Worm (Caenorhabditis elegans) whole organism, young adult: ENCODE measurements around the gene F14H8.2.

Experiments used
- B0261.1 ChIP-seq: sonication (generic microtip); optimal IDR thresholded peaks from 2 replicates; lab custom pipeline; 2016; ENCODE audit warnings: mild to moderate bottlenecking, missing genetic modification characterization, moderate library complexity, missing compliant biosample characterization
- C06A6.2 ChIP-seq: fragments of 200-800 bp; sonication (Bioruptor generic); conservative IDR thresholded peaks from 2 replicates; pipeline ENCODE4 v1.3.6; 2022; ENCODE audit warnings: missing genetic modification characterization, missing compliant biosample characterization
- F23B12.7 ChIP-seq: sonication (generic microtip); optimal IDR thresholded peaks from 2 replicates; lab custom pipeline; 2017; ENCODE audit warnings: missing genetic modification characterization, mild to moderate bottlenecking, missing compliant biosample characterization, antibody characterized with exemption, moderate library complexity; ENCODE audit not compliant: insufficient read depth
- Y67H2A.10 ChIP-seq: fragments of 200-800 bp; sonication (Bioruptor generic); conservative IDR thresholded peaks from 2 replicates; pipeline ENCODE4 v1.3.6; 2022; ENCODE audit warnings: missing genetic modification reagents, missing genetic modification characterization, missing compliant biosample characterization
- Y95B8A.8 ChIP-seq: fragments of 200-800 bp; sonication (Bioruptor generic); IDR thresholded peaks from 2 replicates; pipeline ENCODE4 v1.3.6; 2022; ENCODE audit warnings: missing genetic modification reagents, missing genetic modification characterization, missing compliant biosample characterization
- ama-1 ChIP-seq, 3 experiments: fragments of 150-350 bp in 1 of 3; sonication (generic microtip) in 2 of 3; optimal IDR thresholded peaks; 2 replicates each; lab custom pipeline; 2014 to 2018; ENCODE audit warnings: missing biosample characterization in 2 of 3, missing genetic modification characterization in 2 of 3, missing genetic modification reagents in 2 of 3
- aptf-3 ChIP-seq: fragments of 200-800 bp; sonication (Bioruptor generic); IDR thresholded peaks from 2 replicates; pipeline ENCODE4 v1.3.6; 2022; ENCODE audit warnings: missing genetic modification characterization, missing compliant biosample characterization
- atf-7 ChIP-seq: sonication (generic microtip); optimal IDR thresholded peaks from 2 replicates; lab custom pipeline; 2017; ENCODE audit warnings: mild to moderate bottlenecking, missing genetic modification characterization, missing compliant biosample characterization
- attf-3 ChIP-seq: fragments of 200-800 bp; sonication (Bioruptor generic); conservative IDR thresholded peaks from 2 replicates; pipeline ENCODE4 v1.3.6; 2022; ENCODE audit warnings: missing genetic modification reagents, missing genetic modification characterization, missing compliant biosample characterization
- bed-1 ChIP-seq: fragments of 200-800 bp; sonication (Bioruptor generic); IDR thresholded peaks from 2 replicates; pipeline ENCODE4 v1.3.6; 2022; ENCODE audit warnings: missing genetic modification reagents, missing genetic modification characterization, missing compliant biosample characterization
- ceh-100 ChIP-seq: fragments of 200-800 bp; sonication (Bioruptor generic); IDR thresholded peaks from 2 replicates; pipeline ENCODE4 v1.3.6; 2022; ENCODE audit warnings: missing genetic modification reagents, missing genetic modification characterization, missing compliant biosample characterization
- ceh-40 ChIP-seq: fragments of 200-800 bp; sonication (Bioruptor generic); IDR thresholded peaks from 2 replicates; pipeline ENCODE4 v1.3.6; 2022; ENCODE audit warnings: missing genetic modification characterization, missing compliant biosample characterization
- ceh-58 ChIP-seq: fragments of 200-800 bp; sonication (Bioruptor generic); IDR thresholded peaks from 2 replicates; pipeline ENCODE4 v1.3.6; 2022; ENCODE audit warnings: missing genetic modification characterization, missing compliant biosample characterization
- die-1 ChIP-seq: sonication (generic microtip); optimal IDR thresholded peaks from 2 replicates; lab custom pipeline; 2016; ENCODE audit warnings: missing genotype, mild to moderate bottlenecking, missing genetic modification characterization, missing compliant biosample characterization
- egl-44 ChIP-seq: fragments of 200-800 bp; sonication (Bioruptor generic); IDR thresholded peaks from 2 replicates; pipeline ENCODE4 v1.3.6; 2022; ENCODE audit warnings: missing genetic modification reagents, missing genetic modification characterization, missing compliant biosample characterization
- fkh-3 ChIP-seq: sonication (generic microtip); optimal IDR thresholded peaks from 2 replicates; lab custom pipeline; 2016; ENCODE audit warnings: mild to moderate bottlenecking, missing genetic modification characterization, missing compliant biosample characterization
- hlh-26 ChIP-seq: fragments of 200-800 bp; sonication (Bioruptor generic); conservative IDR thresholded peaks from 2 replicates; pipeline ENCODE4 v1.3.6; 2022; ENCODE audit warnings: missing genetic modification reagents, missing genetic modification characterization, missing compliant biosample characterization
- hsf-1 ChIP-seq: fragments of 200-800 bp; sonication (Bioruptor generic); IDR thresholded peaks from 2 replicates; pipeline ENCODE4 v1.3.6; 2022; ENCODE audit warnings: missing genetic modification reagents, missing genetic modification characterization, missing compliant biosample characterization
- lag-1 ChIP-seq: fragments of 200-800 bp; sonication (Bioruptor generic); IDR thresholded peaks from 2 replicates; pipeline ENCODE4 v1.3.6; 2022; ENCODE audit warnings: missing genetic modification reagents, missing genetic modification characterization, missing compliant biosample characterization
- lin-40 ChIP-seq: sonication (generic microtip); optimal IDR thresholded peaks from 2 replicates; lab custom pipeline; 2016; ENCODE audit warnings: missing genetic modification characterization, mild to moderate bottlenecking, missing compliant biosample characterization, missing genotype, missing genetic modification reagents
- nfya-1 ChIP-seq: sonication (generic microtip); optimal IDR thresholded peaks from 2 replicates; lab custom pipeline; 2017; ENCODE audit warnings: antibody characterized with exemption, missing compliant biosample characterization, missing genetic modification characterization, borderline replicate concordance; ENCODE audit not compliant: insufficient read depth
- nfyb-1 ChIP-seq: fragments of 200-800 bp; sonication (Bioruptor generic); IDR thresholded peaks from 2 replicates; pipeline ENCODE4 v1.3.6; 2022; ENCODE audit warnings: missing genetic modification reagents, missing genetic modification characterization, missing compliant biosample characterization
- nhr-179 ChIP-seq: sonication (generic microtip); optimal IDR thresholded peaks from 2 replicates; lab custom pipeline; 2016; ENCODE audit warnings: mild to moderate bottlenecking, missing genetic modification characterization, missing compliant biosample characterization
- pha-4 ChIP-seq: fragments of 150-350 bp; sonication (generic microtip); optimal IDR thresholded peaks from 2 replicates; lab custom pipeline; 2014; ENCODE audit warnings: missing biosample characterization, missing genetic modification reagents, missing genetic modification characterization
- rcor-1 ChIP-seq: fragments of 200-800 bp; sonication (Bioruptor generic); IDR thresholded peaks from 2 replicates; pipeline ENCODE4 v1.3.6; 2022; ENCODE audit warnings: missing genetic modification reagents, missing genetic modification characterization, missing compliant biosample characterization
- snpc-3.4 ChIP-seq: sonication (generic microtip); optimal IDR thresholded peaks from 2 replicates; lab custom pipeline; 2017; ENCODE audit warnings: missing genetic modification characterization, mild to moderate bottlenecking, missing compliant biosample characterization, antibody characterized with exemption, moderate library complexity, missing genotype, missing genetic modification reagents
- unc-62 ChIP-seq: fragments of 150-350 bp; optimal IDR thresholded peaks from 2 replicates; lab custom pipeline; 2014; ENCODE audit warnings: missing biosample characterization, missing genetic modification reagents, missing genetic modification characterization
- ztf-25 ChIP-seq: fragments of 200-800 bp; sonication (Bioruptor generic); IDR thresholded peaks from 2 replicates; pipeline ENCODE4 v1.3.6; 2022; ENCODE audit warnings: missing genetic modification reagents, missing genetic modification characterization, missing compliant biosample characterization
- ztf-6 ChIP-seq: fragments of 200-800 bp; sonication (Bioruptor generic); IDR thresholded peaks from 2 replicates; pipeline ENCODE4 v1.3.6; 2022; ENCODE audit warnings: missing genetic modification reagents, missing genetic modification characterization, missing compliant biosample characterization

Gene F14H8.2

ce11 chrV:14984593-14984992 is 35.5 kb downstream of the F14H8.2 start, which contains the start of gene F02D8.4:
TSS of gene F02D8.4 (plus strand) at chrV:14984893.
- no peak for TF ChIP-seq B0261.1 (tag; lab: Kevin White, UChicago)
- no peak for TF ChIP-seq ceh-58 (GFP tag; lab: Robert Waterston, UW)
- TF ChIP-seq die-1 (tag; lab: Kevin White, UChicago): no peak
- no peak for TF ChIP-seq bed-1 (GFP tag; lab: Robert Waterston, UW)
- TF ChIP-seq hlh-26 (GFP tag; lab: Robert Waterston, UW): no peak
- no peak for TF ChIP-seq nfyb-1 (GFP tag; lab: Robert Waterston, UW)
- TF ChIP-seq Y95B8A.8 (GFP tag; lab: Robert Waterston, UW): no peak
- TF ChIP-seq nhr-179 (tag; lab: Kevin White, UChicago): no peak
- no peak for TF ChIP-seq lag-1 (GFP tag; lab: Robert Waterston, UW)
- no peak for TF ChIP-seq lin-40
- TF ChIP-seq, all 124 proteins: peak for 0

ce11 chrV:14979937-14980336 is 40.2 kb downstream of the F14H8.2 start, which contains the start of gene xbx-1:
TSS of gene xbx-1 (plus strand) at chrV:14980237.
- no peak for TF ChIP-seq C06A6.2 (GFP tag; lab: Robert Waterston, UW)
- no peak for TF ChIP-seq aptf-3 (GFP tag; lab: Robert Waterston, UW)
- TF ChIP-seq rcor-1 (GFP tag; lab: Robert Waterston, UW): no peak
- no peak for TF ChIP-seq ztf-25 (GFP tag; lab: Robert Waterston, UW)
- TF ChIP-seq attf-3: no peak
- no peak for TF ChIP-seq ama-1 (optimal IDR thresholded peaks at IDR 0.05; lab: Kevin White, UChicago)
- TF ChIP-seq ama-1 (GFP tag; optimal IDR thresholded peaks at IDR 0.05; lab: Kevin White, UChicago): no peak
- TF ChIP-seq ceh-100 (GFP tag; lab: Robert Waterston, UW): no peak
- no peak for TF ChIP-seq egl-44 (GFP tag; lab: Robert Waterston, UW)
- TF ChIP-seq hsf-1: no peak
- no peak for TF ChIP-seq nfya-1 (tag; lab: Kevin White, UChicago)
- no peak for TF ChIP-seq atf-7
- no peak for TF ChIP-seq unc-62 (GFP tag; lab: Kevin White, UChicago)
- no peak for TF ChIP-seq ceh-40 (GFP tag; lab: Robert Waterston, UW)
- no peak for TF ChIP-seq pha-4 (tag; lab: Kevin White, UChicago)

ce11 chrV:14978205-14978751 is 41.9 kb downstream of the F14H8.2 start, which contains the start of the genes grd-12 and F02D8.1:
TSS of gene grd-12 (plus strand) at chrV:14978505.
TSS of gene F02D8.1 (minus strand) at chrV:14978701.
- TF ChIP-seq Y67H2A.10 (GFP tag; lab: Robert Waterston, UW): no peak

- TF ChIP-seq atf-7 (no peak), snpc-3.4 (tag; lab: Kevin White, UChicago) (no peak), F23B12.7 (no peak), ztf-6 (GFP tag; lab: Robert Waterston, UW) (no peak), fkh-3 (tag; lab: Kevin White, UChicago) (no peak), ztf-25 (GFP tag; lab: Robert Waterston, UW) (no peak)
These were observed 49.0 kb downstream of the F14H8.2 start, which contains the start of gene nlp-59 for ce11 chrV:14971136-14971535. TSS of gene nlp-59 (plus strand) at chrV:14971436.
